Fruit fly (Drosophila melanogaster) whole organism: Measurements from ENCODE around the gene Chro.

Source experiments
- EcR ChIP-seq, 2 experiments: fragments of >200 bp; optimal IDR thresholded peaks; 2 replicates each; lab custom pipeline; 2017; ENCODE audit warnings: missing biosample characterization in 2 of 2, missing genetic modification characterization in 2 of 2, missing genetic modification reagents in 2 of 2
- psq ChIP-seq: fragments of >200 bp; optimal IDR thresholded peaks from 2 replicates; lab custom pipeline; 2017
- usp ChIP-seq: fragments of >200 bp; optimal IDR thresholded peaks from 2 replicates; lab custom pipeline; 2017; ENCODE audit warnings: missing biosample characterization, missing genetic modification characterization, mixed read lengths

DNA sequence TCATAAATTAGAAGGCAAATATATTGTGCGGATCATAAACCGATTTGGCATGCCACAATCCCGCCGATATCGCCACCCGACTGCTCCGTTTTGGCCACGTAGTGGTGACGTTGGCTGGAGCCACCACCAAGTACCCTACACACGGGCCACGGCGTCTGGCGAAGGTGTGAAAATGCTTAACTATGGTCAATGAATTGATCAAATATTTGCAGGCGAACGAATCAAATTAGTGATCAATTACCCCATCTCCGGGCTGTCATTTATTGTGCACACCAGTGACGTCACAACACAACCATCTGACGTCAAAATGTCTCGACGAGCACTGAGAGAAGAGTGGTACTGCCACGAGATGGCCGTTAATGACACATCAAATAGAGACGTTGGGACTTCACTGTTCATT, 8.9 kb upstream of the Chro start:
- no peak for TF ChIP-seq usp (GFP tag; lab: Kevin White, UChicago)
- no peak for TF ChIP-seq psq (lab: Kevin White, UChicago)
- TF ChIP-seq EcR (GFP tag; optimal IDR thresholded peaks at IDR 0.05; lab: Kevin White, UChicago) = no peak
